Fruit fly (Drosophila melanogaster) whole organism, embryonic: ENCODE measurements around the gene nesd.
A peak's percentile ranks its signal among the peaks of the same experiment; 100 is the strongest.

Source experiments
- Ada2b ChIP-seq: fragments of 200-800 bp; sonication (Bioruptor generic); IDR thresholded peaks from 2 replicates; pipeline ENCODE4 v1.3.6; 2022; ENCODE audit warnings: missing biosample characterization, missing genetic modification characterization
- CG11456 ChIP-seq: fragments of 200-800 bp; sonication (Bioruptor generic); IDR thresholded peaks from 3 replicates; pipeline ENCODE4 v1.3.6; 2022; ENCODE audit warnings: missing biosample characterization, missing genetic modification characterization
- CG11696 ChIP-seq: fragments of 200-800 bp; sonication (Bioruptor generic); IDR thresholded peaks from 2 replicates; pipeline ENCODE4 v1.3.6; 2022; ENCODE audit warnings: missing biosample characterization, missing genetic modification characterization
- CG12659 ChIP-seq: fragments of 200-800 bp; sonication (Bioruptor generic); optimal IDR thresholded peaks from 3 replicates; lab custom pipeline; 2017; ENCODE audit warnings: mild to moderate bottlenecking, missing biosample characterization, missing genetic modification reagents, missing genetic modification characterization
- CG12942 ChIP-seq: fragments of 200-800 bp; sonication (Bioruptor generic); optimal IDR thresholded peaks from 3 replicates; lab custom pipeline; 2016; ENCODE audit warnings: missing biosample characterization, missing genetic modification characterization
- CG13775 ChIP-seq: fragments of 200-800 bp; sonication (Bioruptor generic); optimal IDR thresholded peaks from 3 replicates; lab custom pipeline; 2017; ENCODE audit warnings: missing biosample characterization, mild to moderate bottlenecking, missing genetic modification characterization
- CG14014 ChIP-seq: fragments of 200-800 bp; sonication (Bioruptor generic); IDR thresholded peaks from 2 replicates; pipeline ENCODE4 v1.3.6; 2022; ENCODE audit warnings: missing biosample characterization, missing genetic modification characterization
- CG14667 ChIP-seq: fragments of 200-800 bp; sonication (Bioruptor generic); IDR thresholded peaks from 2 replicates; pipeline ENCODE4 v1.3.6; 2022; ENCODE audit warnings: missing biosample characterization, missing genetic modification characterization
- CG15479 ChIP-seq: fragments of 200-800 bp; sonication (Bioruptor generic); optimal IDR thresholded peaks from 3 replicates; lab custom pipeline; 2019; ENCODE audit warnings: missing biosample characterization, mild to moderate bottlenecking, missing genetic modification characterization, moderate library complexity
- CG16779 ChIP-seq: fragments of 200-800 bp; sonication (Bioruptor generic); IDR thresholded peaks from 2 replicates; pipeline ENCODE4 v1.3.6; 2022; ENCODE audit warnings: missing biosample characterization, missing genetic modification characterization
- CG16813 ChIP-seq: fragments of 200-800 bp; sonication (Bioruptor generic); IDR thresholded peaks from 3 replicates; pipeline ENCODE4 v1.3.6; 2022; ENCODE audit warnings: missing biosample characterization, missing genetic modification characterization; ENCODE audit not compliant: partially characterized antibody
- CG17802 ChIP-seq: fragments of 200-800 bp; sonication (Bioruptor generic); optimal IDR thresholded peaks from 2 replicates; lab custom pipeline; 2018; ENCODE audit warnings: missing biosample characterization, mild to moderate bottlenecking, missing genetic modification characterization, moderate library complexity
- CG18011 ChIP-seq: fragments of 200-800 bp; sonication (Bioruptor generic); optimal IDR thresholded peaks from 2 replicates; lab custom pipeline; 2017; ENCODE audit warnings: missing biosample characterization, missing genetic modification characterization, mild to moderate bottlenecking, moderate library complexity, missing genotype
- CG4730 ChIP-seq: fragments of 200-800 bp; sonication (Bioruptor generic); IDR thresholded peaks from 2 replicates; pipeline ENCODE4 v1.3.6; 2022; ENCODE audit warnings: missing biosample characterization, missing genetic modification characterization
- CG4820 ChIP-seq: fragments of 200-800 bp; sonication (Bioruptor generic); optimal IDR thresholded peaks from 3 replicates; lab custom pipeline; 2016; ENCODE audit warnings: missing biosample characterization, missing genetic modification characterization
- CG6175 ChIP-seq: fragments of 200-800 bp; sonication (Bioruptor generic); IDR thresholded peaks from 3 replicates; pipeline ENCODE4 v1.3.6; 2022; ENCODE audit warnings: missing biosample characterization, missing genetic modification characterization
- CG6654 ChIP-seq: fragments of 200-800 bp; sonication (Bioruptor generic); optimal IDR thresholded peaks from 2 replicates; lab custom pipeline; 2017; ENCODE audit warnings: missing biosample characterization, mild to moderate bottlenecking, missing genetic modification characterization
- CG6683 ChIP-seq: fragments of 200-800 bp; sonication (Bioruptor generic); optimal IDR thresholded peaks from 2 replicates; lab custom pipeline; 2017; ENCODE audit warnings: missing biosample characterization, mild to moderate bottlenecking, missing genetic modification characterization, missing genetic modification reagents
- CG7357 ChIP-seq: fragments of 200-800 bp; sonication (Bioruptor generic); IDR thresholded peaks from 3 replicates; pipeline ENCODE4 v1.3.6; 2022; ENCODE audit warnings: missing biosample characterization, missing genetic modification characterization
- CG7839 ChIP-seq: fragments of 200-800 bp; sonication (Bioruptor generic); optimal IDR thresholded peaks from 3 replicates; lab custom pipeline; 2018; ENCODE audit warnings: missing biosample characterization, mild to moderate bottlenecking, missing genetic modification characterization, moderate library complexity
- CG8281 ChIP-seq: fragments of 200-800 bp; sonication (Bioruptor generic); optimal IDR thresholded peaks from 2 replicates; lab custom pipeline; 2018; ENCODE audit warnings: missing biosample characterization, mild to moderate bottlenecking, missing genetic modification characterization, moderate library complexity
- CG8388 ChIP-seq: fragments of 200-800 bp; sonication (Bioruptor generic); optimal IDR thresholded peaks from 2 replicates; lab custom pipeline; 2019; ENCODE audit warnings: missing biosample characterization, mild to moderate bottlenecking, missing genetic modification characterization, moderate library complexity
- CG8765 ChIP-seq: fragments of 200-800 bp; sonication (Bioruptor generic); IDR thresholded peaks from 2 replicates; pipeline ENCODE4 v1.3.6; 2022; ENCODE audit warnings: missing biosample characterization, missing genetic modification characterization
- Fer1 ChIP-seq: fragments of 200-800 bp; sonication (Bioruptor generic); optimal IDR thresholded peaks from 2 replicates; lab custom pipeline; 2017; ENCODE audit warnings: missing biosample characterization, mild to moderate bottlenecking, missing genetic modification characterization
- GATAe ChIP-seq: fragments of 200-800 bp; sonication (Bioruptor generic); conservative IDR thresholded peaks from 2 replicates; pipeline ENCODE4 v1.3.6; 2022; ENCODE audit warnings: missing biosample characterization, missing genetic modification characterization
- Gug ChIP-seq: fragments of 200-800 bp; sonication (Bioruptor generic); IDR thresholded peaks from 4 replicates; pipeline ENCODE4 v1.3.6; 2022; ENCODE audit warnings: missing biosample characterization, missing genetic modification characterization
- Kr ChIP-seq: fragments of 200-800 bp; sonication (Bioruptor generic); optimal IDR thresholded peaks from 2 replicates; lab custom pipeline; 2017; ENCODE audit warnings: missing biosample characterization, mild to moderate bottlenecking, missing genetic modification characterization
- Oaz ChIP-seq: fragments of 200-800 bp; sonication (Bioruptor generic); IDR thresholded peaks from 2 replicates; pipeline ENCODE4 v1.3.6; 2022; ENCODE audit warnings: missing biosample characterization, missing genetic modification characterization
- Side ChIP-seq: fragments of 200-800 bp; sonication (Bioruptor generic); optimal IDR thresholded peaks from 2 replicates; lab custom pipeline; 2016; ENCODE audit warnings: missing biosample characterization, missing genetic modification characterization
- Sox100B ChIP-seq: fragments of 200-800 bp; sonication (Bioruptor generic); optimal IDR thresholded peaks from 3 replicates; lab custom pipeline; 2018; ENCODE audit warnings: missing biosample characterization, mild to moderate bottlenecking, missing genetic modification characterization
- Ssrp ChIP-seq: fragments of 200-800 bp; sonication (Bioruptor generic); optimal IDR thresholded peaks from 2 replicates; lab custom pipeline; 2018; ENCODE audit warnings: missing biosample characterization, mild to moderate bottlenecking, missing genetic modification characterization, moderate library complexity
- Taf1 ChIP-seq: fragments of 200-800 bp; sonication (Bioruptor generic); IDR thresholded peaks from 2 replicates; pipeline ENCODE4 v1.3.6; 2022; ENCODE audit warnings: missing biosample characterization, missing genetic modification characterization
- Vsx1 ChIP-seq: fragments of 200-800 bp; sonication (Bioruptor generic); optimal IDR thresholded peaks from 2 replicates; lab custom pipeline; 2017; ENCODE audit warnings: missing biosample characterization, mild to moderate bottlenecking, missing genetic modification characterization, missing genetic modification reagents
- amos ChIP-seq: fragments of 200-800 bp; sonication (Bioruptor generic); IDR thresholded peaks from 2 replicates; pipeline ENCODE4 v1.3.6; 2022; ENCODE audit warnings: missing biosample characterization, missing genetic modification characterization; ENCODE audit not compliant: partially characterized antibody
- ap ChIP-seq: fragments of 200-800 bp; sonication (Bioruptor generic); IDR thresholded peaks from 2 replicates; pipeline ENCODE4 v1.3.6; 2022; ENCODE audit warnings: missing biosample characterization, missing genetic modification characterization
- bbx ChIP-seq: fragments of 200-800 bp; sonication (Bioruptor generic); IDR thresholded peaks from 2 replicates; pipeline ENCODE4 v1.3.6; 2022; ENCODE audit warnings: missing biosample characterization, missing genetic modification characterization; ENCODE audit not compliant: partially characterized antibody
- bigmax ChIP-seq: fragments of 200-800 bp; sonication (Bioruptor generic); optimal IDR thresholded peaks from 2 replicates; lab custom pipeline; 2018; ENCODE audit warnings: missing biosample characterization, mild to moderate bottlenecking, missing genetic modification characterization
- exex ChIP-seq: fragments of 200-800 bp; sonication (Bioruptor generic); optimal IDR thresholded peaks from 4 replicates; lab custom pipeline; 2018; ENCODE audit warnings: missing biosample characterization, mild to moderate bottlenecking, missing genetic modification characterization, moderate library complexity
- grn ChIP-seq: fragments of 200-800 bp; sonication (Bioruptor generic); optimal IDR thresholded peaks from 3 replicates; lab custom pipeline; 2017; ENCODE audit warnings: missing biosample characterization, missing genetic modification characterization
- gro ChIP-seq: fragments of 200-800 bp; sonication (Bioruptor generic); optimal IDR thresholded peaks from 2 replicates; lab custom pipeline; 2016; ENCODE audit warnings: missing biosample characterization, missing genetic modification characterization
- her ChIP-seq: fragments of 200-800 bp; sonication (Bioruptor generic); optimal IDR thresholded peaks from 2 replicates; lab custom pipeline; 2016; ENCODE audit warnings: missing biosample characterization, missing genetic modification characterization
- jumu ChIP-seq: fragments of 200-800 bp; sonication (Bioruptor generic); optimal IDR thresholded peaks from 3 replicates; lab custom pipeline; 2016; ENCODE audit warnings: missing biosample characterization, missing genetic modification characterization
- klu ChIP-seq: fragments of 200-800 bp; sonication (Bioruptor generic); IDR thresholded peaks from 2 replicates; pipeline ENCODE4 v1.3.6; 2022; ENCODE audit warnings: missing biosample characterization, missing genetic modification characterization
- lbe ChIP-seq: fragments of 200-800 bp; sonication (Bioruptor generic); optimal IDR thresholded peaks from 2 replicates; lab custom pipeline; 2016; ENCODE audit warnings: missing biosample characterization, mild to moderate bottlenecking, missing genetic modification characterization
- maf-S ChIP-seq: fragments of 200-800 bp; sonication (Bioruptor generic); optimal IDR thresholded peaks from 2 replicates; lab custom pipeline; 2016; ENCODE audit warnings: missing biosample characterization, missing genetic modification characterization
- oc ChIP-seq: fragments of 200-800 bp; sonication (Bioruptor generic); optimal IDR thresholded peaks from 2 replicates; lab custom pipeline; 2018; ENCODE audit warnings: missing biosample characterization, mild to moderate bottlenecking, missing genetic modification characterization, moderate library complexity
- slbo ChIP-seq: fragments of 200-800 bp; sonication (Bioruptor generic); IDR thresholded peaks from 2 replicates; pipeline ENCODE4 v1.3.6; 2022; ENCODE audit warnings: missing biosample characterization, missing genetic modification characterization
- sna ChIP-seq: fragments of 200-800 bp; sonication (Bioruptor generic); IDR thresholded peaks from 2 replicates; pipeline ENCODE4 v1.3.6; 2022; ENCODE audit warnings: missing biosample characterization, missing genetic modification characterization; ENCODE audit not compliant: partially characterized antibody
- so ChIP-seq: fragments of 200-800 bp; sonication (Bioruptor generic); IDR thresholded peaks from 3 replicates; pipeline ENCODE4 v1.3.6; 2022; ENCODE audit warnings: missing biosample characterization, missing genetic modification characterization
- zfh2 ChIP-seq: fragments of 200-800 bp; sonication (Bioruptor generic); optimal IDR thresholded peaks from 2 replicates; lab custom pipeline; 2016; ENCODE audit warnings: missing biosample characterization, missing genetic modification characterization

nesd gene

DNA sequence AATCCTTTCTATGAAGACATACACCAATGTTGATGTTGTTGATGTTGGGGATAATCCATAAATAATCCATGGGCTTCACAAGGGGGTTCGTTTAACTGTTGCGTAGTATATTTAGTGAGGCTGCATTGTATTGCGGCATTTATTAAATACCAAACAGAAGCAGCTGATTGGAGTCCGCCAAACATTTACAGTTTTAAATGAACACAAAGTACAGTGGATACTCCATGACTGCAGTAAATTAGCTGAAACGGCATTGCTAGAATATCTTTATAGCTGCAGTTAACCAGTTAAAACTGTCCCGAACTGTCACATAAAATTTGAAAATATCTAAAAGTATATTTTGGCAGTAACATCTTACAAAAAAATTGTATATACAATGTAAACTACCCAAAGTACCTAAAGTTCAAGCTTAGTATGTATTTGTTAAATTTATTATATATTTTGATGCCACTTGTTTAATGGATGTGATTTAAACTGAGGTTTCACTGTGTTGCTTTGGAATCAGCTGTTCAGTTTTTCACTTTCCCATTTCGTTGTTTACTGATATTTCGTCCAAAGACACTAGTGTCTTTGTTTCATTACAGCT, 2.6 kb upstream of the nesd start, which contains the start of the genes CG10747 and Pyroxd1 (continued):
- TF ChIP-seq zfh2 (GFP tag; lab: Kevin White, UChicago) = peak; percentile 97
- peak; percentile 98 for TF ChIP-seq CG7839
- TF ChIP-seq Gug = peak; percentile 97
- TF ChIP-seq Ada2b = peak; percentile 94
- TF ChIP-seq CG16813 (GFP tag; lab: Robert Waterston, UW) = no peak
- no peak for TF ChIP-seq bigmax
- TF ChIP-seq her (GFP tag; lab: Kevin White, UChicago) = peak; percentile 89
- no peak for TF ChIP-seq sna (GFP tag; lab: Robert Waterston, UW)
- peak; percentile 69 for TF ChIP-seq CG17802
- peak; percentile 88 for TF ChIP-seq CG6175 (GFP tag; lab: Robert Waterston, UW)
- no peak for TF ChIP-seq Kr
- TF ChIP-seq CG6683 (GFP tag; lab: Kevin White, UChicago) = peak; percentile 89
- TF ChIP-seq CG4730 (GFP tag; lab: Robert Waterston, UW) = peak; percentile 90
- peak; percentile 93 for TF ChIP-seq jumu
- TF ChIP-seq amos (GFP tag; lab: Robert Waterston, UW) = no peak; the same call in 1 of the 2 replicates
- TF ChIP-seq klu (GFP tag; lab: Robert Waterston, UW) = peak; percentile 95
- peak; percentile 95 for TF ChIP-seq CG8388
- TF ChIP-seq CG14667 (GFP tag; lab: Robert Waterston, UW) = peak; percentile 94
- TF ChIP-seq ap = peak; percentile 90
- peak; percentile 93 for TF ChIP-seq CG6654 (GFP tag; lab: Kevin White, UChicago)
- peak; percentile 91 for TF ChIP-seq Side (GFP tag; lab: Kevin White, UChicago)
- peak; percentile 94 for TF ChIP-seq CG8765 (GFP tag; lab: Robert Waterston, UW)
- peak; percentile 97 for TF ChIP-seq CG13775 (GFP tag; lab: Kevin White, UChicago)
- TF ChIP-seq grn (GFP tag; lab: Kevin White, UChicago) = peak; percentile 65
- TF ChIP-seq Oaz (GFP tag; lab: Robert Waterston, UW) = peak; percentile 89
- TF ChIP-seq CG18011 (GFP tag; lab: Kevin White, UChicago) = peak; percentile 89
- TF ChIP-seq slbo (GFP tag; lab: Robert Waterston, UW) = peak; percentile 98
- TF ChIP-seq Vsx1 (GFP tag; lab: Kevin White, UChicago) = peak; percentile 97
- peak; percentile 74; the same call in 1 of the 2 replicates for TF ChIP-seq GATAe (GFP tag; lab: Robert Waterston, UW)
- peak; percentile 98 for TF ChIP-seq CG12659 (GFP tag; lab: Kevin White, UChicago)
- peak; percentile 88 for TF ChIP-seq CG7357 (GFP tag; lab: Robert Waterston, UW)
- TF ChIP-seq exex (tag; lab: Kevin White, UChicago) = peak; percentile 87
- peak; percentile 95 for TF ChIP-seq CG11456 (GFP tag; lab: Robert Waterston, UW)
- peak; percentile 97 for TF ChIP-seq lbe (GFP tag; lab: Kevin White, UChicago)
- TF ChIP-seq CG11696 (GFP tag; lab: Robert Waterston, UW) = peak; percentile 80
- TF ChIP-seq bbx (GFP tag; lab: Robert Waterston, UW) = no peak
- peak; percentile 67 for TF ChIP-seq CG15479 (GFP tag; lab: Kevin White, UChicago)
- TF ChIP-seq oc = peak; percentile 93
- peak; percentile 96 for TF ChIP-seq CG12942
- TF ChIP-seq maf-S = peak; percentile 93
- TF ChIP-seq Ssrp (tag; lab: Kevin White, UChicago) = peak; percentile 97
- TF ChIP-seq so (GFP tag; lab: Robert Waterston, UW) = peak; percentile 96
- peak; percentile 95 for TF ChIP-seq gro
- peak; percentile 96 for TF ChIP-seq Sox100B (GFP tag; lab: Kevin White, UChicago)
- peak; percentile 96 for TF ChIP-seq Taf1 (GFP tag; lab: Robert Waterston, UW)
- peak; percentile 87 for TF ChIP-seq CG8281 (tag; lab: Kevin White, UChicago)
- peak; percentile 67; the same call in 1 of the 2 replicates for TF ChIP-seq CG16779 (GFP tag; lab: Robert Waterston, UW)
- TF ChIP-seq Fer1 (GFP tag; lab: Kevin White, UChicago) = peak; percentile 96
- TF ChIP-seq CG4820 = peak; percentile 96
- peak; percentile 96 for TF ChIP-seq CG14014 (GFP tag; lab: Robert Waterston, UW)
